Worm (Caenorhabditis elegans) whole organism, L1 larva: ENCODE measurements around the gene K07D4.6.

ENCODE experiments used
- C34B4.2 ChIP-seq: sonication (generic microtip); optimal IDR thresholded peaks from 2 replicates; lab custom pipeline; 2017; ENCODE audit warnings: mild to moderate bottlenecking, missing genetic modification characterization, missing compliant biosample characterization
- aha-1 ChIP-seq: fragments of 150-350 bp; optimal IDR thresholded peaks from 2 replicates; lab custom pipeline; 2014; ENCODE audit warnings: missing biosample characterization, missing genetic modification characterization
- blmp-1 ChIP-seq: fragments of 150-350 bp; optimal IDR thresholded peaks from 2 replicates; lab custom pipeline; 2014; ENCODE audit warnings: missing biosample characterization, missing genetic modification characterization
- ceh-63 ChIP-seq: fragments of 200-800 bp; sonication (Bioruptor generic); optimal IDR thresholded peaks from 2 replicates; lab custom pipeline; 2018; ENCODE audit warnings: mild to moderate bottlenecking, missing genetic modification characterization, missing compliant biosample characterization
- ceh-8 ChIP-seq: fragments of 200-800 bp; sonication (Bioruptor generic); optimal IDR thresholded peaks from 2 replicates; lab custom pipeline; 2018; ENCODE audit warnings: mild to moderate bottlenecking, missing genetic modification characterization, moderate library complexity, missing compliant biosample characterization
- ceh-82 ChIP-seq, 3 experiments: fragments of 150-350 bp in 1 of 3; sonication (generic microtip) in 2 of 3; optimal IDR thresholded peaks; 2 replicates each; lab custom pipeline; 2014 to 2017; ENCODE audit warnings: missing biosample characterization in 3 of 3, missing genetic modification characterization in 3 of 3
- ceh-88 ChIP-seq: fragments of 200-800 bp; sonication (Bioruptor generic); IDR thresholded peaks from 2 replicates; pipeline ENCODE4 v1.3.6; 2022; ENCODE audit warnings: missing genetic modification characterization, missing compliant biosample characterization
- dpl-1 ChIP-seq, 3 experiments: fragments of 150-350 bp in 2 of 3; sonication (generic microtip) in 1 of 3; optimal IDR thresholded peaks; 2 replicates each; lab custom pipeline; 2014 to 2017; ENCODE audit warnings: missing biosample characterization in 3 of 3, missing genetic modification characterization in 3 of 3, missing genetic modification reagents in 3 of 3
- dsc-1 ChIP-seq: sonication (generic microtip); optimal IDR thresholded peaks from 2 replicates; lab custom pipeline; 2016; ENCODE audit warnings: mild to moderate bottlenecking, missing genetic modification characterization, missing compliant biosample characterization
- efl-1 ChIP-seq, 4 experiments: fragments of 150-350 bp; optimal IDR thresholded peaks in 3 of 4; peaks in 1 of 4; 1 replicate in 1 of 4; 2 replicates in 3 of 4; lab custom pipeline; 2014; ENCODE audit warnings: missing biosample characterization in 2 of 4, missing genetic modification characterization in 2 of 4, missing genetic modification reagents in 2 of 4
- efl-3 ChIP-seq: fragments of 200-800 bp; sonication (Bioruptor generic); optimal IDR thresholded peaks from 2 replicates; lab custom pipeline; 2018; ENCODE audit warnings: mild to moderate bottlenecking, missing genetic modification characterization, missing compliant biosample characterization
- elt-2 ChIP-seq: sonication (generic microtip); optimal IDR thresholded peaks from 2 replicates; lab custom pipeline; 2016; ENCODE audit warnings: missing genetic modification characterization, mild to moderate bottlenecking, inconsistent platforms, missing compliant biosample characterization, missing genetic modification reagents
- fkh-10 ChIP-seq: sonication (generic microtip); optimal IDR thresholded peaks from 2 replicates; lab custom pipeline; 2017; ENCODE audit warnings: missing biosample characterization, missing genetic modification reagents, missing genetic modification characterization
- fkh-4 ChIP-seq: sonication (generic microtip); optimal IDR thresholded peaks from 2 replicates; lab custom pipeline; 2016; ENCODE audit warnings: missing compliant biosample characterization, missing genetic modification characterization, borderline replicate concordance
- fkh-8 ChIP-seq: sonication (generic microtip); optimal IDR thresholded peaks from 2 replicates; lab custom pipeline; 2016; ENCODE audit warnings: mild to moderate bottlenecking, missing genetic modification characterization, missing compliant biosample characterization
- grh-1 ChIP-seq: fragments of 200-800 bp; sonication (Bioruptor generic); IDR thresholded peaks from 2 replicates; pipeline ENCODE4 v1.3.6; 2022; ENCODE audit warnings: missing genetic modification reagents, missing genetic modification characterization, missing compliant biosample characterization
- hlh-17 ChIP-seq: fragments of 200-800 bp; sonication (Bioruptor generic); optimal IDR thresholded peaks from 2 replicates; lab custom pipeline; 2018; ENCODE audit warnings: missing genetic modification characterization, mild to moderate bottlenecking, missing compliant biosample characterization, moderate library complexity, borderline replicate concordance
- hlh-4 ChIP-seq: sonication (generic microtip); optimal IDR thresholded peaks from 2 replicates; lab custom pipeline; 2016; ENCODE audit warnings: mild to moderate bottlenecking, missing genetic modification characterization, missing compliant biosample characterization
- jun-1 ChIP-seq: fragments of 150-350 bp; optimal IDR thresholded peaks from 2 replicates; lab custom pipeline; 2014; ENCODE audit warnings: missing biosample characterization, missing genetic modification reagents, missing genetic modification characterization
- lin-14 ChIP-seq: fragments of 200-800 bp; sonication (Bioruptor generic); optimal IDR thresholded peaks from 2 replicates; lab custom pipeline; 2018; ENCODE audit warnings: mild to moderate bottlenecking, missing genetic modification characterization, moderate library complexity, missing compliant biosample characterization
- lin-39 ChIP-seq: fragments of 150-350 bp; optimal IDR thresholded peaks from 2 replicates; lab custom pipeline; 2014; ENCODE audit warnings: missing biosample characterization, missing genetic modification reagents, missing genetic modification characterization
- lsy-2 ChIP-seq, 2 experiments: fragments of 150-350 bp; optimal IDR thresholded peaks; 2 replicates each; lab custom pipeline; 2014; ENCODE audit warnings: missing biosample characterization in 2 of 2, missing genetic modification characterization in 2 of 2
- mdl-1 ChIP-seq, 2 experiments: fragments of 150-350 bp; optimal IDR thresholded peaks; 2 replicates each; lab custom pipeline; 2014 to 2017; ENCODE audit warnings: missing biosample characterization in 2 of 2, missing genetic modification characterization in 2 of 2, inconsistent platforms in 1 of 2
- mef-2 ChIP-seq: fragments of 150-350 bp; optimal IDR thresholded peaks from 2 replicates; lab custom pipeline; 2014; ENCODE audit warnings: missing biosample characterization, missing genetic modification characterization
- mep-1 ChIP-seq: fragments of 150-350 bp; optimal IDR thresholded peaks from 2 replicates; lab custom pipeline; 2014; ENCODE audit warnings: missing biosample characterization, missing genetic modification characterization
- nhr-19 ChIP-seq: fragments of 200-800 bp; sonication (Bioruptor generic); conservative IDR thresholded peaks from 2 replicates; pipeline ENCODE4 v1.3.6; 2022; ENCODE audit warnings: missing genetic modification characterization, missing compliant biosample characterization
- nhr-237 ChIP-seq: fragments of 150-350 bp; optimal IDR thresholded peaks from 2 replicates; lab custom pipeline; 2014; ENCODE audit warnings: missing biosample characterization, missing genetic modification characterization
- nhr-28 ChIP-seq: fragments of 150-350 bp; optimal IDR thresholded peaks from 2 replicates; lab custom pipeline; 2014; ENCODE audit warnings: missing biosample characterization, missing genetic modification characterization
- nhr-71 ChIP-seq: sonication (generic microtip); optimal IDR thresholded peaks from 2 replicates; lab custom pipeline; 2016; ENCODE audit warnings: mild to moderate bottlenecking, missing genetic modification characterization, moderate library complexity, missing compliant biosample characterization
- nhr-76 ChIP-seq: sonication (generic microtip); optimal IDR thresholded peaks from 2 replicates; lab custom pipeline; 2017; ENCODE audit warnings: missing biosample characterization, missing genetic modification characterization
- nhr-85 ChIP-seq: sonication (generic microtip); peaks from one replicate; lab custom pipeline; 2016; ENCODE audit warnings: missing genetic modification characterization, inconsistent platforms, missing compliant biosample characterization
- pag-3 ChIP-seq: sonication (generic microtip); optimal IDR thresholded peaks from 2 replicates; lab custom pipeline; 2017; ENCODE audit warnings: missing genetic modification characterization, mild to moderate bottlenecking, missing compliant biosample characterization, antibody characterized with exemption, borderline replicate concordance; ENCODE audit not compliant: insufficient read depth
- rnt-1 ChIP-seq: sonication (generic microtip); optimal IDR thresholded peaks from 2 replicates; lab custom pipeline; 2016; ENCODE audit warnings: mild to moderate bottlenecking, missing genetic modification characterization, moderate library complexity, missing compliant biosample characterization
- skn-1 ChIP-seq: fragments of 150-350 bp; optimal IDR thresholded peaks from 2 replicates; lab custom pipeline; 2014; ENCODE audit warnings: missing biosample characterization, missing genetic modification characterization
- snpc-4 ChIP-seq: fragments of 150-350 bp; optimal IDR thresholded peaks from 2 replicates; lab custom pipeline; 2014; ENCODE audit warnings: missing biosample characterization, missing genetic modification characterization
- sptf-1 ChIP-seq: fragments of 150-350 bp; optimal IDR thresholded peaks from 2 replicates; lab custom pipeline; 2014; ENCODE audit warnings: missing biosample characterization, missing genetic modification characterization
- tbx-2 ChIP-seq: sonication (generic microtip); optimal IDR thresholded peaks from 2 replicates; lab custom pipeline; 2016; ENCODE audit warnings: missing genetic modification characterization, missing compliant biosample characterization
- tlp-1 ChIP-seq: fragments of 150-350 bp; optimal IDR thresholded peaks from 2 replicates; lab custom pipeline; 2014; ENCODE audit warnings: missing biosample characterization, missing genetic modification characterization
- unc-62 ChIP-seq: fragments of 150-350 bp; optimal IDR thresholded peaks from 2 replicates; lab custom pipeline; 2014; ENCODE audit warnings: missing biosample characterization, missing genetic modification reagents, missing genetic modification characterization
- unc-86 ChIP-seq: sonication (generic microtip); optimal IDR thresholded peaks from 2 replicates; lab custom pipeline; 2016; ENCODE audit warnings: missing genetic modification characterization, missing compliant biosample characterization
- xbp-1 ChIP-seq: sonication (generic microtip); optimal IDR thresholded peaks from 2 replicates; lab custom pipeline; 2016; ENCODE audit warnings: missing genetic modification characterization, missing compliant biosample characterization
- zag-1 ChIP-seq: fragments of 150-350 bp; optimal IDR thresholded peaks from 2 replicates; lab custom pipeline; 2014; ENCODE audit warnings: missing biosample characterization, missing genetic modification characterization
- ztf-4 ChIP-seq: fragments of 150-350 bp; optimal IDR thresholded peaks from 2 replicates; lab custom pipeline; 2014; ENCODE audit warnings: missing biosample characterization, missing genetic modification characterization

The K07D4.6 gene

ce11 chrII:4038541-4038940, 20.0 kb upstream of the K07D4.6 start, which contains the start of gene pqn-48:
TSS of gene pqn-48 (plus strand) at chrII:4038884.
- TF ChIP-seq rnt-1 (peak; percentile 52), fkh-4 (tag; lab: Kevin White, UChicago) (no peak), dpl-1 (GFP tag; optimal IDR thresholded peaks at IDR 0.05; lab: Kevin White, UChicago) (no peak), nhr-19 (GFP tag; lab: Robert Waterston, UW) (0 out of 2 replicates have a peak, but pooled peaks have one; percentile 10), nhr-85 (tag; lab: Kevin White, UChicago) (no peak), dsc-1 (peak; percentile 31), elt-2 (tag; lab: Kevin White, UChicago) (no peak), lsy-2 (tag; optimal IDR thresholded peaks at IDR 0.05; lab: Kevin White, UChicago) (peak in 1 of 2 experiments; percentile 27), nhr-71 (tag; lab: Kevin White, UChicago) (peak; percentile 13), unc-86 (tag; lab: Kevin White, UChicago) (no peak), efl-1 (optimal IDR thresholded peaks at IDR 0.05; lab: Kevin White, UChicago) (peak in 1 of 2 experiments; percentile 10), efl-1 (GFP tag; optimal IDR thresholded peaks at IDR 0.05 in 1 of 2; lab: Kevin White, UChicago) (peak in 1 of 2 experiments; percentile 41), nhr-237 (tag; lab: Kevin White, UChicago) (no peak), lin-14 (GFP tag; lab: Kevin White, UChicago) (peak; percentile 45)
- TF ChIP-seq, all 84 proteins: peak for 7

ce11 chrII:4032293-4032692, 13.8 kb upstream of the K07D4.6 start, which contains the start of gene K07D4.4:
TSS of gene K07D4.4 (minus strand) at chrII:4032393.
- TF ChIP-seq C34B4.2 (no peak), nhr-76 (tag; lab: Kevin White, UChicago) (no peak), ceh-82 (tag; optimal IDR thresholded peaks at IDR 0.05; lab: Kevin White, UChicago) (no peak), tlp-1 (tag; lab: Kevin White, UChicago) (no peak), ceh-8 (GFP tag; lab: Kevin White, UChicago) (no peak), blmp-1 (tag; lab: Kevin White, UChicago) (no peak), xbp-1 (tag; lab: Kevin White, UChicago) (no peak), hlh-17 (GFP tag; lab: Kevin White, UChicago) (no peak), grh-1 (GFP tag; lab: Robert Waterston, UW) (no peak), aha-1 (tag; lab: Kevin White, UChicago) (no peak), lin-39 (tag; lab: Kevin White, UChicago) (no peak), ceh-88 (no peak), fkh-8 (tag; lab: Kevin White, UChicago) (no peak), efl-1 (optimal IDR thresholded peaks at IDR 0.05; lab: Kevin White, UChicago) (no peak), efl-1 (GFP tag; optimal IDR thresholded peaks at IDR 0.05 in 1 of 2; lab: Kevin White, UChicago) (no peak), nhr-28 (tag; lab: Kevin White, UChicago) (no peak), tbx-2 (tag; lab: Kevin White, UChicago) (no peak)

- no peak for TF ChIP-seq tbx-2 (tag; lab: Kevin White, UChicago)
- TF ChIP-seq rnt-1: no peak
- TF ChIP-seq mef-2: no peak
- TF ChIP-seq hlh-4: no peak
- TF ChIP-seq nhr-71 (tag; lab: Kevin White, UChicago): no peak
- no peak for TF ChIP-seq mep-1
- no peak for TF ChIP-seq ceh-88
- no peak for TF ChIP-seq mdl-1 (tag; optimal IDR thresholded peaks at IDR 0.05; lab: Kevin White, UChicago)
- TF ChIP-seq nhr-19 (GFP tag; lab: Robert Waterston, UW): no peak
- no peak for TF ChIP-seq snpc-4 (tag; lab: Kevin White, UChicago)
- TF ChIP-seq efl-3 (GFP tag; lab: Kevin White, UChicago): no peak
- TF ChIP-seq grh-1 (GFP tag; lab: Robert Waterston, UW): no peak
- TF ChIP-seq skn-1 (tag; lab: Kevin White, UChicago): no peak
Measured at ce11 chrII:4028276-4028675, 9.8 kb upstream of the K07D4.6 start, which contains the start of gene K07D4.9. TSS of gene K07D4.9 (plus strand) at chrII:4028576.

- TF ChIP-seq skn-1 (tag; lab: Kevin White, UChicago) (no peak), tlp-1 (tag; lab: Kevin White, UChicago) (no peak), ztf-4 (tag; lab: Kevin White, UChicago) (no peak), unc-62 (no peak), sptf-1 (tag; lab: Kevin White, UChicago) (no peak), efl-1 (optimal IDR thresholded peaks at IDR 0.05; lab: Kevin White, UChicago) (no peak), efl-1 (GFP tag; optimal IDR thresholded peaks at IDR 0.05 in 1 of 2; lab: Kevin White, UChicago) (no peak), ceh-8 (GFP tag; lab: Kevin White, UChicago) (no peak), fkh-10 (GFP tag; lab: Kevin White, UChicago) (no peak), ceh-63 (GFP tag; lab: Kevin White, UChicago) (no peak), pag-3 (tag; lab: Kevin White, UChicago) (no peak), zag-1 (tag; lab: Kevin White, UChicago) (no peak), nhr-76 (tag; lab: Kevin White, UChicago) (no peak), elt-2 (tag; lab: Kevin White, UChicago) (no peak), jun-1 (tag; lab: Kevin White, UChicago) (no peak)
Measured at ce11 chrII:4025462-4025861, 6.9 kb upstream of the K07D4.6 start, which contains the start of gene K07D4.5. TSS of gene K07D4.5 (minus strand) at chrII:4025562.
